Fruit fly (Drosophila melanogaster) whole organism, embryonic: ENCODE data around the gene CG2854.

Source experiments
- B-H2 ChIP-seq: fragments of 200-800 bp; sonication (Bioruptor generic); optimal IDR thresholded peaks from 2 replicates; lab custom pipeline; 2018; ENCODE audit warnings: missing biosample characterization, mild to moderate bottlenecking, missing genetic modification characterization
- CG10274 ChIP-seq: fragments of 200-800 bp; sonication (Bioruptor generic); optimal IDR thresholded peaks from 3 replicates; lab custom pipeline; 2017; ENCODE audit warnings: missing biosample characterization, mild to moderate bottlenecking, missing genetic modification characterization
- CG11247 ChIP-seq: fragments of 200-800 bp; sonication (Bioruptor generic); IDR thresholded peaks from 2 replicates; pipeline ENCODE4 v1.3.6; 2022; ENCODE audit warnings: missing biosample characterization, missing genetic modification characterization
- CG14667 ChIP-seq: fragments of 200-800 bp; sonication (Bioruptor generic); IDR thresholded peaks from 2 replicates; pipeline ENCODE4 v1.3.6; 2022; ENCODE audit warnings: missing biosample characterization, missing genetic modification characterization
- CG14860 ChIP-seq: fragments of 200-800 bp; sonication (Bioruptor generic); IDR thresholded peaks from 3 replicates; pipeline ENCODE4 v1.3.6; 2022; ENCODE audit warnings: missing biosample characterization, missing genetic modification characterization; ENCODE audit not compliant: partially characterized antibody
- CG15479 ChIP-seq: fragments of 200-800 bp; sonication (Bioruptor generic); optimal IDR thresholded peaks from 3 replicates; lab custom pipeline; 2019; ENCODE audit warnings: missing biosample characterization, mild to moderate bottlenecking, missing genetic modification characterization, moderate library complexity
- CG15696 ChIP-seq: fragments of 200-800 bp; sonication (Bioruptor generic); optimal IDR thresholded peaks from 2 replicates; lab custom pipeline; 2019; ENCODE audit warnings: missing biosample characterization, mild to moderate bottlenecking, missing genetic modification characterization, moderate library complexity
- CG17802 ChIP-seq: fragments of 200-800 bp; sonication (Bioruptor generic); optimal IDR thresholded peaks from 2 replicates; lab custom pipeline; 2018; ENCODE audit warnings: missing biosample characterization, mild to moderate bottlenecking, missing genetic modification characterization, moderate library complexity
- CG1832 ChIP-seq: fragments of 200-800 bp; sonication (Bioruptor generic); optimal IDR thresholded peaks from 2 replicates; lab custom pipeline; 2017; ENCODE audit warnings: missing biosample characterization, mild to moderate bottlenecking, missing genetic modification characterization, inconsistent platforms
- CG18619 ChIP-seq: fragments of 200-800 bp; sonication (Bioruptor generic); optimal IDR thresholded peaks from 3 replicates; lab custom pipeline; 2017; ENCODE audit warnings: missing biosample characterization, mild to moderate bottlenecking, missing genetic modification characterization
- CG31388 ChIP-seq: fragments of 200-800 bp; sonication (Bioruptor generic); optimal IDR thresholded peaks from 2 replicates; lab custom pipeline; 2016; ENCODE audit warnings: missing biosample characterization, missing genetic modification characterization
- CG34224 ChIP-seq: fragments of 200-800 bp; sonication (Bioruptor generic); IDR thresholded peaks from 3 replicates; pipeline ENCODE4 v1.3.6; 2022; ENCODE audit warnings: missing biosample characterization, missing genetic modification characterization; ENCODE audit not compliant: partially characterized antibody
- CG4617 ChIP-seq: fragments of 200-800 bp; sonication (Bioruptor generic); optimal IDR thresholded peaks from 3 replicates; lab custom pipeline; 2016; ENCODE audit warnings: missing biosample characterization, missing genetic modification characterization, borderline replicate concordance
- CG6654 ChIP-seq: fragments of 200-800 bp; sonication (Bioruptor generic); optimal IDR thresholded peaks from 2 replicates; lab custom pipeline; 2017; ENCODE audit warnings: missing biosample characterization, mild to moderate bottlenecking, missing genetic modification characterization
- CG6791 ChIP-seq: fragments of 200-800 bp; sonication (Bioruptor generic); IDR thresholded peaks from 3 replicates; pipeline ENCODE4 v1.3.6; 2022; ENCODE audit warnings: missing biosample characterization, missing genetic modification characterization; ENCODE audit not compliant: partially characterized antibody
- Dip2 ChIP-seq: fragments of 200-800 bp; sonication (Bioruptor generic); IDR thresholded peaks from 2 replicates; pipeline ENCODE4 v1.3.6; 2022; ENCODE audit warnings: missing biosample characterization, missing genetic modification characterization
- E2f1 ChIP-seq: fragments of 200-800 bp; sonication (Bioruptor generic); IDR thresholded peaks from 2 replicates; pipeline ENCODE4 v1.3.6; 2022; ENCODE audit warnings: missing biosample characterization, missing genetic modification characterization
- Elba2 ChIP-seq: fragments of 200-800 bp; sonication (Bioruptor generic); optimal IDR thresholded peaks from 3 replicates; lab custom pipeline; 2016; ENCODE audit warnings: missing biosample characterization, missing genetic modification characterization
- Gsc ChIP-seq: fragments of 200-800 bp; sonication (Bioruptor generic); IDR thresholded peaks from 2 replicates; pipeline ENCODE4 v1.3.6; 2022; ENCODE audit warnings: missing biosample characterization, missing genetic modification characterization
- Hr3 ChIP-seq: fragments of 200-800 bp; sonication (Bioruptor generic); optimal IDR thresholded peaks from 3 replicates; lab custom pipeline; 2016; ENCODE audit warnings: missing biosample characterization, missing genetic modification characterization
- Lhr ChIP-seq: fragments of 200-800 bp; sonication (Bioruptor generic); optimal IDR thresholded peaks from 3 replicates; lab custom pipeline; 2017; ENCODE audit warnings: mild to moderate bottlenecking, missing biosample characterization, missing genetic modification reagents, missing genetic modification characterization
- Max ChIP-seq: fragments of 200-800 bp; sonication (Bioruptor generic); optimal IDR thresholded peaks from 2 replicates; lab custom pipeline; 2016; ENCODE audit warnings: missing biosample characterization, mild to moderate bottlenecking, missing genetic modification characterization
- Mes4 ChIP-seq: fragments of 200-800 bp; sonication (Bioruptor generic); optimal IDR thresholded peaks from 2 replicates; lab custom pipeline; 2016; ENCODE audit warnings: missing biosample characterization, missing genetic modification characterization
- Nf-YB ChIP-seq: fragments of 200-800 bp; sonication (Bioruptor generic); optimal IDR thresholded peaks from 3 replicates; lab custom pipeline; 2019; ENCODE audit warnings: missing biosample characterization, mild to moderate bottlenecking, missing genetic modification characterization, moderate library complexity
- Oli ChIP-seq: fragments of 200-800 bp; sonication (Bioruptor generic); optimal IDR thresholded peaks from 2 replicates; lab custom pipeline; 2018; ENCODE audit warnings: missing biosample characterization, mild to moderate bottlenecking, missing genetic modification characterization, moderate library complexity
- Poxn ChIP-seq: fragments of 200-800 bp; sonication (Bioruptor generic); IDR thresholded peaks from 2 replicates; pipeline ENCODE4 v1.3.6; 2022; ENCODE audit warnings: missing biosample characterization, missing genetic modification characterization
- Xbp1 ChIP-seq: fragments of 200-800 bp; sonication (Bioruptor generic); optimal IDR thresholded peaks from 3 replicates; lab custom pipeline; 2016; ENCODE audit warnings: missing biosample characterization, mild to moderate bottlenecking, missing genetic modification characterization
- al ChIP-seq: fragments of 200-800 bp; sonication (Bioruptor generic); IDR thresholded peaks from 2 replicates; pipeline ENCODE4 v1.3.6; 2022; ENCODE audit warnings: missing biosample characterization, missing genetic modification characterization
- bab2 ChIP-seq: fragments of 200-800 bp; sonication (Bioruptor generic); optimal IDR thresholded peaks from 2 replicates; lab custom pipeline; 2016; ENCODE audit warnings: missing biosample characterization, missing genetic modification characterization
- bowl ChIP-seq: fragments of 200-800 bp; sonication (Bioruptor generic); IDR thresholded peaks from 2 replicates; pipeline ENCODE4 v1.3.6; 2022; ENCODE audit warnings: missing biosample characterization, missing genetic modification characterization
- cato ChIP-seq: fragments of 200-800 bp; sonication (Bioruptor generic); optimal IDR thresholded peaks from 2 replicates; lab custom pipeline; 2016; ENCODE audit warnings: missing biosample characterization, missing genetic modification characterization, borderline replicate concordance
- corto ChIP-seq: fragments of 200-800 bp; sonication (Bioruptor generic); optimal IDR thresholded peaks from 2 replicates; lab custom pipeline; 2016; ENCODE audit warnings: missing biosample characterization, mild to moderate bottlenecking, missing genetic modification characterization, moderate library complexity
- crp ChIP-seq, 2 experiments: fragments of 200-800 bp; sonication (Bioruptor generic); optimal IDR thresholded peaks; 2 replicates in 1 of 2; 3 replicates in 1 of 2; lab custom pipeline; 2017; ENCODE audit warnings: missing biosample characterization in 2 of 2, missing genetic modification characterization in 2 of 2, mild to moderate bottlenecking in 1 of 2, moderate library complexity in 1 of 2
- dimm ChIP-seq: fragments of 200-800 bp; sonication (Bioruptor generic); IDR thresholded peaks from 2 replicates; pipeline ENCODE4 v1.3.6; 2022; ENCODE audit warnings: missing biosample characterization, missing genetic modification characterization
- fru ChIP-seq: fragments of >200 bp; optimal IDR thresholded peaks from 2 replicates; lab custom pipeline; 2017
- gro ChIP-seq: fragments of 200-800 bp; sonication (Bioruptor generic); optimal IDR thresholded peaks from 2 replicates; lab custom pipeline; 2016; ENCODE audit warnings: missing biosample characterization, missing genetic modification characterization
- jumu ChIP-seq: fragments of 200-800 bp; sonication (Bioruptor generic); optimal IDR thresholded peaks from 3 replicates; lab custom pipeline; 2016; ENCODE audit warnings: missing biosample characterization, missing genetic modification characterization
- kay ChIP-seq: fragments of 200-800 bp; sonication (Bioruptor generic); optimal IDR thresholded peaks from 2 replicates; lab custom pipeline; 2016; ENCODE audit warnings: missing biosample characterization, missing genetic modification characterization
- lola ChIP-seq, 3 experiments: fragments of >200 bp in 2 of 3; fragments of 200-800 bp in 1 of 3; sonication (Bioruptor generic) in 1 of 3; optimal IDR thresholded peaks; 2 replicates each; lab custom pipeline; 2017 to 2019; ENCODE audit warnings: missing biosample characterization in 3 of 3, missing genetic modification characterization in 3 of 3, mild to moderate bottlenecking in 1 of 3, moderate library complexity in 1 of 3
- mirr ChIP-seq: fragments of 200-800 bp; sonication (Bioruptor generic); optimal IDR thresholded peaks from 3 replicates; lab custom pipeline; 2018; ENCODE audit warnings: missing biosample characterization, mild to moderate bottlenecking, missing genetic modification characterization
- otp ChIP-seq: fragments of 200-800 bp; sonication (Bioruptor generic); IDR thresholded peaks from 3 replicates; pipeline ENCODE4, ENCODE4 v1.3.6; 2022; ENCODE audit warnings: missing biosample characterization, missing genetic modification characterization
- p53 ChIP-seq: fragments of 200-800 bp; sonication (Bioruptor generic); optimal IDR thresholded peaks from 2 replicates; lab custom pipeline; 2016; ENCODE audit warnings: missing biosample characterization, missing genetic modification characterization
- prd ChIP-seq, 3 experiments: fragments of >200 bp in 2 of 3; fragments of 200-800 bp in 1 of 3; sonication (Bioruptor generic) in 1 of 3; optimal IDR thresholded peaks in 2 of 3; IDR thresholded peaks in 1 of 3; 2 replicates in 2 of 3; 3 replicates in 1 of 3; pipeline versions ENCODE4 v1.3.6 to Lab custom; 2017 to 2022; ENCODE audit warnings: missing biosample characterization in 1 of 3, missing genetic modification characterization in 1 of 3
- pum ChIP-seq: fragments of 200-800 bp; sonication (Bioruptor generic); optimal IDR thresholded peaks from 2 replicates; lab custom pipeline; 2016; ENCODE audit warnings: missing biosample characterization, missing genetic modification characterization
- ro ChIP-seq: fragments of 200-800 bp; sonication (Bioruptor generic); IDR thresholded peaks from 2 replicates; pipeline ENCODE4 v1.3.6; 2022; ENCODE audit warnings: missing biosample characterization, missing genetic modification characterization
- sc ChIP-seq, 3 experiments: fragments of >200 bp in 2 of 3; fragments of 200-800 bp in 1 of 3; sonication (Bioruptor generic) in 1 of 3; optimal IDR thresholded peaks; 2 replicates in 2 of 3; 3 replicates in 1 of 3; lab custom pipeline; 2017; ENCODE audit warnings: mild to moderate bottlenecking in 1 of 3, missing biosample characterization in 1 of 3, missing genetic modification characterization in 1 of 3, missing genetic modification reagents in 1 of 3
- stc ChIP-seq: fragments of 200-800 bp; sonication (Bioruptor generic); IDR thresholded peaks from 2 replicates; pipeline ENCODE4 v1.3.6; 2022; ENCODE audit warnings: missing biosample characterization, missing genetic modification characterization
- wek ChIP-seq: fragments of 200-800 bp; sonication (Bioruptor generic); optimal IDR thresholded peaks from 3 replicates; lab custom pipeline; 2018; ENCODE audit warnings: missing biosample characterization, mild to moderate bottlenecking, missing genetic modification characterization, moderate library complexity
- zen2 ChIP-seq: fragments of 200-800 bp; sonication (Bioruptor generic); IDR thresholded peaks from 3 replicates; pipeline ENCODE4 v1.3.6; 2022; ENCODE audit warnings: missing biosample characterization, missing genetic modification characterization; ENCODE audit not compliant: partially characterized antibody

Gene CG2854

DNA sequence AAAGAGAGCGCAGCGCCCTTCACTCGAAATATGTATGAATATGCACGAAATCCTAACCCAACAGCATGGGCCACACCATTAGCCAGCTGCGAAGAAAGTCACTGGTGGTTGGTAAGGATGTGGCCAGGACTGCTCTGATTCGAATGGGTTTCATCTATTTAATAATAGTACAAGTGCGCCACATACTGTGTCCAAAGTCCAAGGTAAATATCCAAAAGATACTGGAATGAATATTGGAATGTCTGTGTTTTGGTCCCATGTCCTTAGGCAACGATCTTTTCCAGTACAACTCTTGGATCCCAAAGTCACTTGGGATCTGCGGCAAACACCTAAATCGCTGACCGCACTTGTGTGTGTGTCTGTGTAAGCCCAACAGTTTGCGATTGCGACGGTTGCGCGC lies 20.6 kb upstream of the CG2854 start (continued):
- TF ChIP-seq CG15696: peak; percentile 2
- TF ChIP-seq dimm (GFP tag; lab: Robert Waterston, UW): no peak
- TF ChIP-seq zen2 (GFP tag; lab: Robert Waterston, UW): no peak
- peak; percentile 51 for TF ChIP-seq CG10274 (GFP tag; lab: Kevin White, UChicago)
- no peak for TF ChIP-seq CG34224
- peak; percentile 59 for TF ChIP-seq Xbp1 (GFP tag; lab: Kevin White, UChicago)
- TF ChIP-seq CG31388 (GFP tag; lab: Kevin White, UChicago): no peak
- no peak for TF ChIP-seq fru
- peak; percentile 50 for TF ChIP-seq CG18619 (GFP tag; lab: Kevin White, UChicago)
- no peak for TF ChIP-seq cato (GFP tag; lab: Kevin White, UChicago)
- no peak for TF ChIP-seq mirr (GFP tag; lab: Kevin White, UChicago)
- peak; percentile 18 for TF ChIP-seq corto (GFP tag; lab: Kevin White, UChicago)
- TF ChIP-seq Oli (tag; lab: Kevin White, UChicago): peak; percentile 82
- no peak for TF ChIP-seq lola (GFP tag; optimal IDR thresholded peaks at IDR 0.05; lab: Kevin White, UChicago)
- no peak for TF ChIP-seq prd (optimal IDR thresholded peaks at IDR 0.05; lab: Kevin White, UChicago)
- TF ChIP-seq prd (GFP tag; IDR thresholded peaks at IDR 0.05; lab: Robert Waterston, UW): peak; percentile 72; the same call in 2 of the 3 replicates
- peak; percentile 10 for TF ChIP-seq CG17802 (tag; lab: Kevin White, UChicago)
- TF ChIP-seq Dip2 (GFP tag; lab: Robert Waterston, UW): 0 out of 2 replicates have a peak, but pooled peaks have one; percentile 8
- no peak for TF ChIP-seq CG14667 (GFP tag; lab: Robert Waterston, UW)
- no peak for TF ChIP-seq sc (optimal IDR thresholded peaks at IDR 0.05; lab: Kevin White, UChicago)
- no peak for TF ChIP-seq sc (GFP tag; optimal IDR thresholded peaks at IDR 0.05; lab: Kevin White, UChicago)
- peak; percentile 36 for TF ChIP-seq Hr3 (GFP tag; lab: Kevin White, UChicago)
- TF ChIP-seq al (GFP tag; lab: Robert Waterston, UW): no peak
- no peak for TF ChIP-seq p53 (GFP tag; lab: Kevin White, UChicago)
- peak; percentile 36 for TF ChIP-seq Mes4 (GFP tag; lab: Kevin White, UChicago)
- peak; percentile 34 for TF ChIP-seq kay
- TF ChIP-seq bab2 (GFP tag; lab: Kevin White, UChicago): peak; percentile 39
- TF ChIP-seq crp (GFP tag; optimal IDR thresholded peaks at IDR 0.05; lab: Kevin White, UChicago): no peak
- TF ChIP-seq pum (GFP tag; lab: Kevin White, UChicago): peak; percentile 23
- TF ChIP-seq E2f1 (GFP tag; lab: Robert Waterston, UW): peak; percentile 49
- TF ChIP-seq jumu: peak; percentile 42
- peak; percentile 55 for TF ChIP-seq Max (GFP tag; lab: Kevin White, UChicago)
- no peak for TF ChIP-seq ro (GFP tag; lab: Robert Waterston, UW)
- no peak for TF ChIP-seq CG1832 (GFP tag; lab: Kevin White, UChicago)
- no peak for TF ChIP-seq Lhr (GFP tag; lab: Kevin White, UChicago)
- TF ChIP-seq wek: no peak
- no peak for TF ChIP-seq bowl (GFP tag; lab: Robert Waterston, UW)
- TF ChIP-seq otp (GFP tag; lab: Robert Waterston, UW): peak; percentile 28; the same call in 1 of the 3 replicates
- no peak for TF ChIP-seq gro (GFP tag; lab: Kevin White, UChicago)
- TF ChIP-seq Poxn (GFP tag; lab: Robert Waterston, UW): no peak
- no peak for TF ChIP-seq CG15479
- TF ChIP-seq CG6654 (GFP tag; lab: Kevin White, UChicago): peak; percentile 3
- TF ChIP-seq Nf-YB (GFP tag; lab: Kevin White, UChicago): no peak
- TF ChIP-seq CG6791 (GFP tag; lab: Robert Waterston, UW): no peak
- TF ChIP-seq CG4617 (GFP tag; lab: Kevin White, UChicago): no peak
- TF ChIP-seq CG11247: 0 out of 2 replicates have a peak, but pooled peaks have one; percentile 31
- no peak for TF ChIP-seq CG14860 (GFP tag; lab: Robert Waterston, UW)
- TF ChIP-seq B-H2 (GFP tag; lab: Kevin White, UChicago): no peak
- TF ChIP-seq Gsc (GFP tag; lab: Robert Waterston, UW): 0 out of 2 replicates have a peak, but pooled peaks have one; percentile 10
- TF ChIP-seq Elba2: no peak
- TF ChIP-seq stc (GFP tag; lab: Robert Waterston, UW): peak; percentile 84
